Worm (Caenorhabditis elegans): ENCODE results near the gene F32D8.5.

DNA sequence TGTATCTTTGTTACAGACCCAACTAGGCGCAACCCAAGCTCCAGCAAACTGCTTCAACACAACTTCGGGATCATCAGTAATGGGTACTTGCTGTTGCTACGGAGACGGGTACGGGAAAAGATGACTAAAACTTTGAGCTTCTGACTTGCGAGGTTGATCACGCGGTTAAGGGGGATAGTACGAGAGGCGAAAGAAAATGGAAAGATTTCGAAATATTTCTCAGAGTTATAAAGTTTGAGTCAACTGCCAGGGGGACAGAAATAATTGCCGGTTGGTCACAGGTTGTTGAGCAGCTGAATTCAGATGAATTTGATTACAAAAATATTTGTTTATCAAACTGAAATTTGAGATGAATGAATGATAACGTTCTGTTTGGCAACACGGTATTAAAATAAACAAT lies 31.1 kb downstream of the F32D8.5 start:
- TF ChIP-seq tra-4 (tag; optimal IDR thresholded peaks at IDR 0.05): no peak
- no peak for TF ChIP-seq flt-1 (GFP tag; IDR thresholded peaks at IDR 0.05)
- TF ChIP-seq B0310.2 (tag; optimal IDR thresholded peaks at IDR 0.05): no peak
- TF ChIP-seq pes-1 (GFP tag; IDR thresholded peaks at IDR 0.05): no peak
- no peak for TF ChIP-seq ama-1 (optimal IDR thresholded peaks at IDR 0.05)
- TF ChIP-seq hnd-1 (tag; optimal IDR thresholded peaks at IDR 0.05): no peak
- no peak for TF ChIP-seq hmg-4 (GFP tag; optimal IDR thresholded peaks at IDR 0.05)
- TF ChIP-seq scrt-1 (GFP tag; IDR thresholded peaks at IDR 0.05): no peak
